Worm (Caenorhabditis elegans) whole organism, L4/young adult: ENCODE results near the gene F08D12.7.

Experiments
- W03F9.2 ChIP-seq: fragments of 150-350 bp; optimal IDR thresholded peaks from 2 replicates; lab custom pipeline; 2014; ENCODE audit warnings: missing biosample characterization, missing genetic modification characterization
- dao-5 ChIP-seq: sonication (generic microtip); optimal IDR thresholded peaks from 2 replicates; lab custom pipeline; 2016; ENCODE audit warnings: missing genotype, missing genetic modification characterization, moderate library complexity, missing compliant biosample characterization
- him-1 ChIP-seq: sonication (generic microtip); optimal IDR thresholded peaks from 2 replicates; lab custom pipeline; 2016; ENCODE audit warnings: missing genotype, missing genetic modification reagents, missing genetic modification characterization, missing compliant biosample characterization

- TF ChIP-seq him-1, result no peak
- TF ChIP-seq dao-5 (tag; lab: Kevin White, UChicago), result no peak
- no peak for TF ChIP-seq W03F9.2 (tag; lab: Kevin White, UChicago)
These were observed 6.8 kb downstream of the F08D12.7 start, which contains the start of gene fbxb-106 for ce11 chrII:2762108-2762507.
